Fruit fly (Drosophila melanogaster): ENCODE results near the gene CG14434.

dm6 chrX:6805404-6805803 lies 61.6 kb downstream of the CG14434 start:
- no peak for TF ChIP-seq Gug (GFP tag; IDR thresholded peaks at IDR 0.05)
- TF ChIP-seq CG12071 (GFP tag; optimal IDR thresholded peaks at IDR 0.05) = no peak
- no peak for TF ChIP-seq z (GFP tag; IDR thresholded peaks at IDR 0.05)
- TF ChIP-seq CG4854 (GFP tag; optimal IDR thresholded peaks at IDR 0.05) = no peak
- no peak for TF ChIP-seq CG30403 (GFP tag; optimal IDR thresholded peaks at IDR 0.05)
- no peak for TF ChIP-seq da (GFP tag; optimal IDR thresholded peaks at IDR 0.05)
- no peak for TF ChIP-seq Ssrp (tag; optimal IDR thresholded peaks at IDR 0.05)
- TF ChIP-seq CG9437 (GFP tag; optimal IDR thresholded peaks at IDR 0.05) = no peak
- no peak for TF ChIP-seq sima (GFP tag; optimal IDR thresholded peaks at IDR 0.05)
- no peak for TF ChIP-seq C15 (GFP tag; IDR thresholded peaks at IDR 0.05)
- TF ChIP-seq Dfd (GFP tag; optimal IDR thresholded peaks at IDR 0.05) = no peak
- TF ChIP-seq fd64A (GFP tag; optimal IDR thresholded peaks at IDR 0.05) = no peak
- TF ChIP-seq CG4282 (GFP tag; optimal IDR thresholded peaks at IDR 0.05) = no peak
- no peak for TF ChIP-seq CG1529 (GFP tag; optimal IDR thresholded peaks at IDR 0.05)
